Fruit fly (Drosophila melanogaster) whole organism, embryonic: ENCODE results near the gene mbc.
A peak's percentile ranks its signal among the peaks of the same experiment; 100 is the strongest.

Source experiments
- Atf-2 ChIP-seq: fragments of 200-800 bp; sonication (Bioruptor generic); optimal IDR thresholded peaks from 2 replicates; lab custom pipeline; 2016; ENCODE audit warnings: missing biosample characterization, missing genetic modification characterization
- Bdp1 ChIP-seq: fragments of 200-800 bp; sonication (Bioruptor generic); optimal IDR thresholded peaks from 3 replicates; lab custom pipeline; 2016; ENCODE audit warnings: missing biosample characterization, missing genetic modification characterization
- CG11093 ChIP-seq: fragments of 200-800 bp; sonication (Bioruptor generic); IDR thresholded peaks from 3 replicates; pipeline ENCODE4 v1.3.6; 2022; ENCODE audit warnings: missing biosample characterization, missing genetic modification characterization
- CG11247 ChIP-seq: fragments of 200-800 bp; sonication (Bioruptor generic); IDR thresholded peaks from 2 replicates; pipeline ENCODE4 v1.3.6; 2022; ENCODE audit warnings: missing biosample characterization, missing genetic modification characterization
- CG12071 ChIP-seq: fragments of 200-800 bp; sonication (Bioruptor generic); optimal IDR thresholded peaks from 3 replicates; lab custom pipeline; 2018; ENCODE audit warnings: missing biosample characterization, mild to moderate bottlenecking, missing genetic modification characterization
- CG13296 ChIP-seq: fragments of 200-800 bp; sonication (Bioruptor generic); optimal IDR thresholded peaks from 3 replicates; lab custom pipeline; 2018; ENCODE audit warnings: missing biosample characterization, mild to moderate bottlenecking, missing genetic modification characterization
- CG1602 ChIP-seq: fragments of 200-800 bp; sonication (Bioruptor generic); optimal IDR thresholded peaks from 3 replicates; lab custom pipeline; 2016; ENCODE audit warnings: missing biosample characterization, missing genetic modification characterization
- CG17186 ChIP-seq: fragments of 200-800 bp; sonication (Bioruptor generic); optimal IDR thresholded peaks from 3 replicates; lab custom pipeline; 2017; ENCODE audit warnings: missing biosample characterization, missing genetic modification reagents, missing genetic modification characterization
- CG17359 ChIP-seq: fragments of 200-800 bp; sonication (Bioruptor generic); optimal IDR thresholded peaks from 3 replicates; lab custom pipeline; 2018; ENCODE audit warnings: missing biosample characterization, mild to moderate bottlenecking, missing genetic modification characterization, moderate library complexity
- CG17612 ChIP-seq: fragments of 200-800 bp; sonication (Bioruptor generic); IDR thresholded peaks from 2 replicates; pipeline ENCODE4 v1.3.6; 2022; ENCODE audit warnings: missing biosample characterization, missing genetic modification characterization
- CG17912 ChIP-seq: fragments of 200-800 bp; sonication (Bioruptor generic); optimal IDR thresholded peaks from 2 replicates; lab custom pipeline; 2018; ENCODE audit warnings: missing biosample characterization, mild to moderate bottlenecking, missing genetic modification characterization
- CG2712 ChIP-seq: fragments of 200-800 bp; optimal IDR thresholded peaks from 3 replicates; lab custom pipeline; 2019; ENCODE audit warnings: missing biosample characterization, mild to moderate bottlenecking, missing genetic modification characterization, moderate library complexity
- CG2875 ChIP-seq: fragments of 200-800 bp; sonication (Bioruptor generic); optimal IDR thresholded peaks from 2 replicates; lab custom pipeline; 2017; ENCODE audit warnings: missing biosample characterization, mild to moderate bottlenecking, missing genetic modification characterization, missing genetic modification reagents
- CG30431 ChIP-seq: fragments of 200-800 bp; sonication (Bioruptor generic); optimal IDR thresholded peaks from 2 replicates; lab custom pipeline; 2017; ENCODE audit warnings: missing biosample characterization, missing genetic modification characterization
- CG32772 ChIP-seq: fragments of 200-800 bp; sonication (Bioruptor generic); IDR thresholded peaks from 2 replicates; pipeline ENCODE4 v1.3.6; 2022; ENCODE audit warnings: missing biosample characterization, missing genetic modification characterization
- CG4854 ChIP-seq: fragments of 200-800 bp; sonication (Bioruptor generic); optimal IDR thresholded peaks from 2 replicates; lab custom pipeline; 2016; ENCODE audit warnings: missing biosample characterization, missing genetic modification characterization, inconsistent platforms
- CG6683 ChIP-seq: fragments of 200-800 bp; sonication (Bioruptor generic); optimal IDR thresholded peaks from 2 replicates; lab custom pipeline; 2017; ENCODE audit warnings: missing biosample characterization, mild to moderate bottlenecking, missing genetic modification characterization, missing genetic modification reagents
- CG6689 ChIP-seq: fragments of 200-800 bp; sonication (Bioruptor generic); IDR thresholded peaks from 2 replicates; pipeline ENCODE4 v1.3.6; 2022; ENCODE audit warnings: missing biosample characterization, missing genetic modification characterization
- CG6791 ChIP-seq: fragments of 200-800 bp; sonication (Bioruptor generic); IDR thresholded peaks from 3 replicates; pipeline ENCODE4 v1.3.6; 2022; ENCODE audit warnings: missing biosample characterization, missing genetic modification characterization; ENCODE audit not compliant: partially characterized antibody
- CG7745 ChIP-seq: fragments of 200-800 bp; sonication (Bioruptor generic); optimal IDR thresholded peaks from 2 replicates; lab custom pipeline; 2018; ENCODE audit warnings: missing biosample characterization, mild to moderate bottlenecking, missing genetic modification characterization, moderate library complexity
- CG8924 ChIP-seq: fragments of 200-800 bp; optimal IDR thresholded peaks from 3 replicates; lab custom pipeline; 2019; ENCODE audit warnings: missing biosample characterization, mild to moderate bottlenecking, missing genetic modification characterization, moderate library complexity
- CG9215 ChIP-seq: fragments of 200-800 bp; sonication (Bioruptor generic); IDR thresholded peaks from 2 replicates; pipeline ENCODE4 v1.3.6; 2022; ENCODE audit warnings: missing biosample characterization, missing genetic modification characterization
- CG9437 ChIP-seq: fragments of 200-800 bp; sonication (Bioruptor generic); optimal IDR thresholded peaks from 2 replicates; lab custom pipeline; 2018; ENCODE audit warnings: missing biosample characterization, mild to moderate bottlenecking, missing genetic modification characterization
- CkIIα-i1 ChIP-seq: fragments of 200-800 bp; sonication (Bioruptor generic); IDR thresholded peaks from 2 replicates; pipeline ENCODE4 v1.3.6; 2022; ENCODE audit warnings: missing biosample characterization, missing genetic modification characterization
- Dref ChIP-seq: fragments of 200-800 bp; sonication (Bioruptor generic); IDR thresholded peaks from 2 replicates; pipeline ENCODE4 v1.3.6; 2022; ENCODE audit warnings: missing biosample characterization, missing genetic modification characterization
- GATAe ChIP-seq: fragments of 200-800 bp; sonication (Bioruptor generic); conservative IDR thresholded peaks from 2 replicates; pipeline ENCODE4 v1.3.6; 2022; ENCODE audit warnings: missing biosample characterization, missing genetic modification characterization
- Hmx ChIP-seq: fragments of 200-800 bp; sonication (Bioruptor generic); optimal IDR thresholded peaks from 2 replicates; lab custom pipeline; 2016; ENCODE audit warnings: missing biosample characterization, missing genetic modification characterization
- Hr51 ChIP-seq, 2 experiments: fragments of 200-800 bp; sonication (Bioruptor generic); optimal IDR thresholded peaks; 2 replicates in 1 of 2; 3 replicates in 1 of 2; lab custom pipeline; 2016 to 2018; ENCODE audit warnings: missing biosample characterization in 2 of 2, missing genetic modification characterization in 2 of 2, mild to moderate bottlenecking in 1 of 2, moderate library complexity in 1 of 2
- Nf-YA ChIP-seq: fragments of 200-800 bp; sonication (Bioruptor generic); IDR thresholded peaks from 2 replicates; pipeline ENCODE4 v1.3.6; 2022; ENCODE audit warnings: missing biosample characterization, missing genetic modification characterization
- NfI ChIP-seq: fragments of 200-800 bp; sonication (Bioruptor generic); optimal IDR thresholded peaks from 3 replicates; lab custom pipeline; 2018; ENCODE audit warnings: missing biosample characterization, mild to moderate bottlenecking, missing genetic modification characterization, moderate library complexity
- Ptx1 ChIP-seq: fragments of 200-800 bp; sonication (Bioruptor generic); IDR thresholded peaks from 2 replicates; pipeline ENCODE4 v1.3.6; 2022; ENCODE audit warnings: missing biosample characterization, missing genetic modification characterization
- TFAM ChIP-seq: fragments of 200-800 bp; sonication (Bioruptor generic); optimal IDR thresholded peaks from 2 replicates; lab custom pipeline; 2017; ENCODE audit warnings: missing biosample characterization, missing genetic modification characterization, inconsistent platforms
- Tbp ChIP-seq: fragments of >200 bp; optimal IDR thresholded peaks from 2 replicates; lab custom pipeline; 2018; ENCODE audit warnings: missing biosample characterization, missing genetic modification characterization
- ac ChIP-seq: fragments of 200-800 bp; sonication (Bioruptor generic); optimal IDR thresholded peaks from 3 replicates; lab custom pipeline; 2017; ENCODE audit warnings: missing biosample characterization, mild to moderate bottlenecking, missing genetic modification characterization
- ase ChIP-seq: fragments of 200-800 bp; sonication (Bioruptor generic); IDR thresholded peaks from 3 replicates; pipeline ENCODE4 v1.3.6; 2022; ENCODE audit warnings: missing biosample characterization, missing genetic modification characterization
- bigmax ChIP-seq: fragments of 200-800 bp; sonication (Bioruptor generic); optimal IDR thresholded peaks from 2 replicates; lab custom pipeline; 2018; ENCODE audit warnings: missing biosample characterization, mild to moderate bottlenecking, missing genetic modification characterization
- btn ChIP-seq: fragments of 200-800 bp; sonication (Bioruptor generic); optimal IDR thresholded peaks from 2 replicates; lab custom pipeline; 2016; ENCODE audit warnings: missing biosample characterization, missing genetic modification characterization
- chn ChIP-seq: fragments of 200-800 bp; sonication (Bioruptor generic); optimal IDR thresholded peaks from 2 replicates; lab custom pipeline; 2016; ENCODE audit warnings: missing biosample characterization, missing genetic modification characterization
- dimm ChIP-seq: fragments of 200-800 bp; sonication (Bioruptor generic); IDR thresholded peaks from 2 replicates; pipeline ENCODE4 v1.3.6; 2022; ENCODE audit warnings: missing biosample characterization, missing genetic modification characterization
- dmrt11E ChIP-seq: fragments of 200-800 bp; sonication (Bioruptor generic); optimal IDR thresholded peaks from 3 replicates; lab custom pipeline; 2018; ENCODE audit warnings: missing biosample characterization, mild to moderate bottlenecking, missing genetic modification characterization, moderate library complexity
- dysf ChIP-seq: fragments of 200-800 bp; sonication (Bioruptor generic); IDR thresholded peaks from 3 replicates; pipeline ENCODE4 v1.3.6; 2022; ENCODE audit warnings: missing biosample characterization, missing genetic modification characterization
- esg ChIP-seq: fragments of 200-800 bp; sonication (Bioruptor generic); conservative IDR thresholded peaks from 2 replicates; pipeline ENCODE4 v1.3.6; 2022; ENCODE audit warnings: missing biosample characterization, missing genetic modification characterization
- jigr1 ChIP-seq: fragments of 200-800 bp; sonication (Bioruptor generic); IDR thresholded peaks from 3 replicates; pipeline ENCODE4 v1.3.6; 2022; ENCODE audit warnings: missing biosample characterization, missing genetic modification characterization
- nerfin-1 ChIP-seq: fragments of 200-800 bp; sonication (Bioruptor generic); optimal IDR thresholded peaks from 3 replicates; lab custom pipeline; 2019; ENCODE audit warnings: missing biosample characterization, mild to moderate bottlenecking, missing genetic modification characterization, moderate library complexity
- nerfin-2 ChIP-seq: fragments of 200-800 bp; sonication (Bioruptor generic); IDR thresholded peaks from 2 replicates; pipeline ENCODE4 v1.3.6; 2022; ENCODE audit warnings: missing biosample characterization, missing genetic modification characterization; ENCODE audit not compliant: partially characterized antibody
- odd ChIP-seq: fragments of 200-800 bp; sonication (Bioruptor generic); optimal IDR thresholded peaks from 2 replicates; lab custom pipeline; 2017; ENCODE audit warnings: missing biosample characterization, mild to moderate bottlenecking, missing genetic modification characterization
- otp ChIP-seq: fragments of 200-800 bp; sonication (Bioruptor generic); IDR thresholded peaks from 3 replicates; pipeline ENCODE4, ENCODE4 v1.3.6; 2022; ENCODE audit warnings: missing biosample characterization, missing genetic modification characterization
- pros ChIP-seq: fragments of 200-800 bp; sonication (Bioruptor generic); optimal IDR thresholded peaks from 3 replicates; lab custom pipeline; 2019; ENCODE audit warnings: missing biosample characterization, mild to moderate bottlenecking, missing genetic modification characterization, moderate library complexity
- run ChIP-seq: fragments of 200-800 bp; sonication (Bioruptor generic); optimal IDR thresholded peaks from 3 replicates; lab custom pipeline; 2018; ENCODE audit warnings: missing biosample characterization, mild to moderate bottlenecking, missing genetic modification characterization
- tin ChIP-seq: fragments of 200-800 bp; sonication (Bioruptor generic); optimal IDR thresholded peaks from 3 replicates; lab custom pipeline; 2016; ENCODE audit warnings: missing biosample characterization, missing genetic modification characterization
- trem ChIP-seq: fragments of 200-800 bp; optimal IDR thresholded peaks from 3 replicates; lab custom pipeline; 2019; ENCODE audit warnings: missing biosample characterization, mild to moderate bottlenecking, missing genetic modification characterization, moderate library complexity
- tx ChIP-seq: fragments of 200-800 bp; sonication (Bioruptor generic); optimal IDR thresholded peaks from 2 replicates; lab custom pipeline; 2016; ENCODE audit warnings: missing biosample characterization, missing genetic modification characterization

Gene mbc

dm6 chr3R:23752728-23753127 is 28.8 kb upstream of the mbc start, which contains the start of the genes RanBP3 and Rpt5 (continued):
- no peak for TF ChIP-seq pros (GFP tag; lab: Kevin White, UChicago)
- no peak for TF ChIP-seq CG6689 (GFP tag; lab: Robert Waterston, UW)
- TF ChIP-seq CG11093 = no peak
- no peak for TF ChIP-seq jigr1
- TF ChIP-seq Atf-2 = peak; percentile 48
- peak; percentile 95 for TF ChIP-seq Dref (GFP tag; lab: Robert Waterston, UW)
- TF ChIP-seq ase (GFP tag; lab: Robert Waterston, UW) = no peak
- peak; percentile 75 for TF ChIP-seq nerfin-2
- peak; percentile 36 for TF ChIP-seq chn (GFP tag; lab: Kevin White, UChicago)
- no peak for TF ChIP-seq odd
- TF ChIP-seq CG30431 = no peak
- no peak for TF ChIP-seq dimm (GFP tag; lab: Robert Waterston, UW)
- TF ChIP-seq ac (GFP tag; lab: Kevin White, UChicago) = no peak
- TF ChIP-seq CG17912 (GFP tag; lab: Kevin White, UChicago) = peak; percentile 7
- TF ChIP-seq CG6791 (GFP tag; lab: Robert Waterston, UW) = peak; percentile 90
- TF ChIP-seq esg (GFP tag; lab: Robert Waterston, UW) = no peak
- TF ChIP-seq NfI = peak; percentile 62
- TF ChIP-seq Hr51 (GFP tag; optimal IDR thresholded peaks at IDR 0.05; lab: Kevin White, UChicago) = peak in 1 of 2 experiments; percentile 56
- TF ChIP-seq CG4854 (GFP tag; lab: Kevin White, UChicago) = peak; percentile 62
- TF ChIP-seq CkIIα-i1 = no peak
- no peak for TF ChIP-seq run
- no peak for TF ChIP-seq Hmx (GFP tag; lab: Kevin White, UChicago)
- TF ChIP-seq nerfin-1 = peak; percentile 9
- peak; percentile 51; the same call in 1 of the 2 replicates for TF ChIP-seq CG17612 (GFP tag; lab: Robert Waterston, UW)
- no peak for TF ChIP-seq CG8924 (tag; lab: Kevin White, UChicago)
- TF ChIP-seq Bdp1 (GFP tag; lab: Kevin White, UChicago) = peak; percentile 5
- TF ChIP-seq CG2875 (GFP tag; lab: Kevin White, UChicago) = no peak
- TF ChIP-seq CG13296 = peak; percentile 49
- TF ChIP-seq Ptx1 (GFP tag; lab: Robert Waterston, UW) = 0 out of 2 replicates have a peak, but pooled peaks have one; percentile 9
- no peak for TF ChIP-seq dmrt11E (tag; lab: Kevin White, UChicago)
- peak; percentile 44 for TF ChIP-seq CG9215 (GFP tag; lab: Robert Waterston, UW)
- peak; percentile 36 for TF ChIP-seq CG17359 (tag; lab: Kevin White, UChicago)
- TF ChIP-seq btn (GFP tag; lab: Kevin White, UChicago) = no peak
- TF ChIP-seq CG7745 = no peak
- peak; percentile 35; the same call in 1 of the 3 replicates for TF ChIP-seq dysf (GFP tag; lab: Robert Waterston, UW)
- peak; percentile 44 for TF ChIP-seq tx (GFP tag; lab: Kevin White, UChicago)
- no peak for TF ChIP-seq CG1602 (GFP tag; lab: Kevin White, UChicago)
- peak; percentile 33 for TF ChIP-seq CG6683 (GFP tag; lab: Kevin White, UChicago)
- TF ChIP-seq tin (GFP tag; lab: Kevin White, UChicago) = peak; percentile 67
- TF ChIP-seq CG2712 = peak; percentile 31
- TF ChIP-seq CG11247 (GFP tag; lab: Robert Waterston, UW) = peak; percentile 65; the same call in 1 of the 2 replicates
- no peak for TF ChIP-seq Tbp (GFP tag; lab: Kevin White, UChicago)
- no peak for TF ChIP-seq CG9437
- TF ChIP-seq trem = peak; percentile 34
- TF ChIP-seq CG12071 (GFP tag; lab: Kevin White, UChicago) = no peak
- TF ChIP-seq otp (GFP tag; lab: Robert Waterston, UW) = no peak
- TF ChIP-seq Nf-YA (GFP tag; lab: Robert Waterston, UW) = no peak; the same call in 1 of the 2 replicates
- TF ChIP-seq CG32772 (GFP tag; lab: Robert Waterston, UW) = no peak
- peak; percentile 69 for TF ChIP-seq CG17186 (GFP tag; lab: Kevin White, UChicago)
- TF ChIP-seq GATAe (GFP tag; lab: Robert Waterston, UW) = no peak
- TF ChIP-seq TFAM = no peak
- no peak for TF ChIP-seq bigmax (GFP tag; lab: Kevin White, UChicago)
